Worm (Caenorhabditis elegans): ENCODE results near the gene crn-5.

crn-5 gene

ce11 chrII:10563368-10563767 lies 29.2 kb upstream of the crn-5 start, which contains the start of gene cdc-48.1 (continued):
- TF ChIP-seq tbp1 (GFP tag; optimal IDR thresholded peaks at IDR 0.05) = peak; percentile 83
- peak; percentile 99 for TF ChIP-seq egl-18 (GFP tag; IDR thresholded peaks at IDR 0.05)
- peak; percentile 95 for TF ChIP-seq hmg-20 (GFP tag; IDR thresholded peaks at IDR 0.05)
- peak; percentile 89 for TF ChIP-seq ztf-18 (tag; optimal IDR thresholded peaks at IDR 0.05)
- TF ChIP-seq tbx-9 (tag; optimal IDR thresholded peaks at IDR 0.05; ENCODE audit: borderline replicate concordance) = no peak
- peak; percentile 89 for TF ChIP-seq die-1 (tag; optimal IDR thresholded peaks at IDR 0.05)
- peak; percentile 98 for TF ChIP-seq pha-4 (tag; optimal IDR thresholded peaks at IDR 0.05)
- TF ChIP-seq ceh-40 (GFP tag; IDR thresholded peaks at IDR 0.05) = peak; percentile 94
- peak; percentile 99 for TF ChIP-seq lin-40 (tag; optimal IDR thresholded peaks at IDR 0.05)
- TF ChIP-seq lsy-27 (tag; optimal IDR thresholded peaks at IDR 0.05; ENCODE audit: borderline replicate concordance, insufficient read depth) = peak; percentile 70
- TF ChIP-seq pbrm-1 (GFP tag; IDR thresholded peaks at IDR 0.05) = peak; percentile 100
- TF ChIP-seq hlh-26 (GFP tag; conservative IDR thresholded peaks at IDR 0.05) = no peak
- peak; percentile 100 for TF ChIP-seq ceh-27 (GFP tag; optimal IDR thresholded peaks at IDR 0.05)
- peak; percentile 100 for TF ChIP-seq efl-1 (GFP tag; optimal IDR thresholded peaks at IDR 0.05)
- TF ChIP-seq F33H1.4 (GFP tag; IDR thresholded peaks at IDR 0.05) = peak; percentile 96
- TF ChIP-seq madf-6 (GFP tag; IDR thresholded peaks at IDR 0.05) = peak; percentile 99
- TF ChIP-seq unc-130 (GFP tag; optimal IDR thresholded peaks at IDR 0.05) = peak; percentile 98
- TF ChIP-seq F39B2.1 (GFP tag; IDR thresholded peaks at IDR 0.05) = peak; percentile 94
- TF ChIP-seq hlh-12 (tag; optimal IDR thresholded peaks at IDR 0.05) = no peak
- TF ChIP-seq Y56A3A.18 (GFP tag; IDR thresholded peaks at IDR 0.05) = peak; percentile 97
- TF ChIP-seq ztf-6 (GFP tag; IDR thresholded peaks at IDR 0.05) = peak; percentile 99
- TF ChIP-seq F49E8.2 (tag; optimal IDR thresholded peaks at IDR 0.05; ENCODE audit: insufficient read depth) = peak; percentile 99
- TF ChIP-seq sptf-2 (GFP tag; optimal IDR thresholded peaks at IDR 0.05) = peak; percentile 20
- TF ChIP-seq fkh-3 (tag; optimal IDR thresholded peaks at IDR 0.05) = peak; percentile 59
- peak; percentile 86 for TF ChIP-seq mes-4 (tag; optimal IDR thresholded peaks at IDR 0.05)
- peak; percentile 99 for TF ChIP-seq ZK185.1 (tag; optimal IDR thresholded peaks at IDR 0.05; ENCODE audit: poor library complexity, severe bottlenecking)
- TF ChIP-seq hmg-1.2 (GFP tag; IDR thresholded peaks at IDR 0.05) = peak; percentile 94
- peak; percentile 91 for TF ChIP-seq bed-1 (GFP tag; IDR thresholded peaks at IDR 0.05)
- 0 out of 2 replicates have a peak, but pooled peaks have one; percentile 69 for TF ChIP-seq aptf-3 (GFP tag; IDR thresholded peaks at IDR 0.05)
- TF ChIP-seq lir-1 (GFP tag; conservative IDR thresholded peaks at IDR 0.05) = peak; percentile 99
- TF ChIP-seq ets-4 (GFP tag; optimal IDR thresholded peaks at IDR 0.05) = peak; percentile 97
- peak; percentile 99 for TF ChIP-seq ekl-4 (GFP tag; IDR thresholded peaks at IDR 0.05)
- TF ChIP-seq Y53G8AR.9 (GFP tag; conservative IDR thresholded peaks at IDR 0.05) = peak; percentile 100
- TF ChIP-seq mxl-1 (tag; optimal IDR thresholded peaks at IDR 0.05) = no peak
- peak; percentile 87 for TF ChIP-seq snpc-1.1 (tag; optimal IDR thresholded peaks at IDR 0.05; ENCODE audit: insufficient read depth)
- peak; percentile 97 for TF ChIP-seq ztf-28 (GFP tag; IDR thresholded peaks at IDR 0.05)
- TF ChIP-seq ceh-79 (tag; optimal IDR thresholded peaks at IDR 0.05) = peak; percentile 88
- TF ChIP-seq ceh-91 (GFP tag; IDR thresholded peaks at IDR 0.05) = peak; percentile 99
- TF ChIP-seq egrh-3 (GFP tag; IDR thresholded peaks at IDR 0.05) = peak; percentile 64; the same call in 1 of the 2 replicates
- TF ChIP-seq F52B5.7 (tag; optimal IDR thresholded peaks at IDR 0.05) = peak; percentile 98
- TF ChIP-seq nhr-27 (tag; optimal IDR thresholded peaks at IDR 0.05) = peak; percentile 85
- TF ChIP-seq nfya-2 (GFP tag; IDR thresholded peaks at IDR 0.05) = peak; percentile 94
- peak; percentile 98 for TF ChIP-seq Y67H2A.10 (GFP tag; conservative IDR thresholded peaks at IDR 0.05)
- peak; percentile 98 to 100 (median 100) for TF ChIP-seq lin-35 (GFP tag; optimal IDR thresholded peaks at IDR 0.05)
- peak; percentile 11 for TF ChIP-seq dpff-1 (tag; optimal IDR thresholded peaks at IDR 0.05)
- no peak for TF ChIP-seq zfh-2 (GFP tag; conservative IDR thresholded peaks at IDR 0.05)
- TF ChIP-seq D2030.7 (GFP tag; IDR thresholded peaks at IDR 0.05) = peak; percentile 99
- peak; percentile 82 for TF ChIP-seq mel-28 (tag; optimal IDR thresholded peaks at IDR 0.05; ENCODE audit: borderline replicate concordance)
